Fruit fly (Drosophila melanogaster) whole organism, larva: ENCODE data around the gene ACXB.

Source experiments
- noc ChIP-seq: fragments of 200-800 bp; sonication (Bioruptor generic); optimal IDR thresholded peaks from 3 replicates; lab custom pipeline; 2019; ENCODE audit warnings: missing biosample characterization, mild to moderate bottlenecking, missing genetic modification characterization, moderate library complexity

The ACXB gene

dm6 chr2L:12916514-12916913, at the start of gene ACXB:
Gene ACXB, plus strand, starts transcription at chr2L:12916814.
- TF ChIP-seq noc (tag; lab: Kevin White, UChicago): no peak

DNA sequence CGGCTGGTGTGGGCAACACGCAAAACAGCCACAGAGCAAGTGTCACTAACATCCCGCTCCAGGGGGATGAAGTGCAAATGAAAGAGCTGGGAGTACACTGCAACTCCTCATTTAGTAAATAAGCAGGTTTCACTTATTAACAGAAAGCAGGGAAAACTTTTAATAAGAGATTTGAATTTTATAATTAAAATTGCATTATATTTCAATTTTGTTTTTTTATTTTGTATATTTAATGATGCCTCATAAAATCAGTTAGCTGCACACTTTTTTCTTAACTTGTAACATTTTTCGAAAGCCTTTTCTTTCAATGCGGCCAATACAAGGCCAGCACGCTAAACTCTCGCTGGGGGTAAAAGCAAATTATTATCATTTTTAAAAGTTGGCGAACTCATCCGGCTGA, 49.1 kb upstream of the ACXB start:
- TF ChIP-seq noc (tag; lab: Kevin White, UChicago): no peak

- TF ChIP-seq noc (tag; lab: Kevin White, UChicago): no peak
These were observed 36.2 kb upstream of the ACXB start for dm6 chr2L:12880429-12880828.

DNA sequence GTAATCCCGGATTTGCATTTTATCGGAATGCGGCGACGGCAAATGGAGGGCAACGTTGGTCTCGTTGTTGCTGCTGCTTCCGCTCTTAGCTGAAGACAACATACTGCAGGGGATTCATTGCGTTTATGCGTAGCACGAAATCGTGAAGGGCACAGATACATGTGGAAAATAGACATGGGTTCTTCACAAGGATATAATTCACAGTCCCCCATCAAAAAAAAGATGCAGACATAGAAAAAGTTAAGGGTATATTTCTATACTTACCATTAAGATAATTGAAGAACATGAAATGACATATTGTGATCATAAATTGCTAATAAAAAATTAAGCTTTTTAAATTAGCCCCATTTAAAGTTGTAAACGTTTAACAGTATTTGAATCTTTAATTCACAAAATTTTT, 25.0 kb upstream of the ACXB start:
- TF ChIP-seq noc (tag; lab: Kevin White, UChicago): no peak

dm6 chr2L:12912230-12912629, 4.4 kb upstream of the ACXB start, which contains the start of gene ACXC:
Gene ACXC, plus strand, starts transcription at chr2L:12912530.
- TF ChIP-seq noc (tag; lab: Kevin White, UChicago): no peak

DNA sequence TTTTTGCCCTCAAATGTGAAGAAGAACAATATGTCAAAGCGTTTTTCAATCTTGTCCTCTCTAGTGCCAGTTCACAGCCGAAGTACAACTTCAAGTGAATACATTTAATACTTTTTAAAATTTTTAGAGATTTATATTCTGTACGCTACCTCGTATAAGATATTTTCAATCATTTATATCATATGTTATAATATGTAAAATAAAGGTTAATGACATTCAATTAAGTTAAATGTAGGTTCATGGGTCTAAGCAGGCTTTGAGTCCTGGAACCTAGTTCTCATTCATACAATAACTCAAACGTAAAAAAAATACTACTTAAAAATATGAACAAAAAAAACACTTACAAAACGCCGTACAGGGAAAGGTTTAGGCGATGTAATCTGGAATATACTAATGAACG, 4.2 kb downstream of the ACXB start, which contains the start of gene ACXA:
TSS of gene ACXA (plus strand) at position 301 of the 400 bp plus-strand sequence.
- no peak for TF ChIP-seq noc (tag; lab: Kevin White, UChicago)

- no peak for TF ChIP-seq noc (tag; lab: Kevin White, UChicago)
These were observed 8.7 kb downstream of the ACXB start, which contains the start of gene ACXE for dm6 chr2L:12925311-12925710. Gene ACXE, plus strand, starts transcription at chr2L:12925611.

- no peak for TF ChIP-seq noc (tag; lab: Kevin White, UChicago)
These were observed 16.4 kb downstream of the ACXB start for dm6 chr2L:12932996-12933395.

DNA sequence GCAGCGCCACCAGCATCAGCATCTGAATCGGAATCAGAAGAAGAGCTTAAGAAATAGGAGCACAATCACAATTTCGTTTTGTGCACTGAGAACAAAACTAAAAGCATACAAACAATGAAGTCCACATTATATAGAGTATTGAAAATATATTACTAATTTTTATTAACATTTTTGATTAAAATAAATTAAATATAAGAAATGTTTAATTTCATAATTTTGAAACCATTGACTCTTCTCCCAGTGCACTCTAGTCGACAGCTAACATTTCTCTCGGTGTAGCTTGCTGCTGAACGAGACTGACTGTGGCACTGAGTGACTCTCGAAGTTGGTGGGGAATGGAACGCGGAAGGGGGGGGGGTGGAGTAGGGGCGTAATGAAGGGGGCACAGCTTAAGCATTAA, 34.1 kb downstream of the ACXB start:
- TF ChIP-seq noc (tag; lab: Kevin White, UChicago): no peak

DNA sequence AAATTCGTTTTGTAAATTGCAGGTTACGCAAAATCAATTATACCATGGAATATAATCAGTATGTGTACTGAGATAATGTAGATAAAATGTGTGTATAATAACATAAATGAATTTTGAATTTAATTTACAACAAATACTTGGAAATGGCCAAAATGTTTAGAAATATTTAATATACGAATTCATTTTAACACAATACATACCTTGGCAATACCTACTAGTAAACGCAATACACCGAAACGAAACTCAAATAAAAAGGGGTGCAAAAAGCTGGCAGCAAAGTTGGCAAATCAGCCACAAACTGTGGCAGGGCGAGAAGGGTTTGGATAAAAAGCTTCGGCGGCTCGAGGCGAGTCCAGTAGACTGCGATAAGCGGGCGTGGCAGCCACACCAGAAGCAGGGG, 49.7 kb downstream of the ACXB start, which contains the start of gene CG16800:
TSS of gene CG16800 (plus strand) at position 301 of the 400 bp plus-strand sequence.
- TF ChIP-seq noc (tag; lab: Kevin White, UChicago): no peak

DNA sequence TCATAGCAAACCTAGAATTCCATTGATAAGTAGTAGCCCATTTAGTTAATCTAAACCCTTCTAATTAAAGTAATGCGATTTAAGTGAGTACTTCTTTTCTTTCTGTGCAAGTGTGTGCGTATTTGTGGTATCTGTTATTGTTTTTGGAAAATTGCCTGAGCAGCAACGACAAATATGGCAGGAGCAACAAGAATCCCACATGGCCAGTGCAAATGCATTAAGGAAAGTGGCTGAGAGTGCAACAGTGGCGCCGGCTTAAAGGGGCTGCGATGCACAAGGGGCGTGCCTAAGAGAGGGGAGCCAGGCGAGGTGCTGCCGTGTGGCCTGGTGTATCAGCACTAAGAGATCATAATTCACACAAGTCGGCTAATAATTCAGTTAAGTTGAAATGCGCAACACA, 53.0 kb downstream of the ACXB start:
- no peak for TF ChIP-seq noc (tag; lab: Kevin White, UChicago)
